Worm (Caenorhabditis elegans) whole organism, mixed stage, embryonic: ENCODE data around the gene F55A11.1.

Experiments
- M03D4.4 ChIP-seq: sonication (generic microtip); optimal IDR thresholded peaks from 2 replicates; lab custom pipeline; 2017; ENCODE audit warnings: mild to moderate bottlenecking, missing genetic modification characterization, missing compliant biosample characterization
- blmp-1 ChIP-seq: fragments of 150-350 bp; optimal IDR thresholded peaks from 2 replicates; lab custom pipeline; 2014; ENCODE audit warnings: missing biosample characterization, missing genetic modification characterization
- ceh-39 ChIP-seq: fragments of 150-350 bp; optimal IDR thresholded peaks from 2 replicates; lab custom pipeline; 2014; ENCODE audit warnings: missing biosample characterization, missing genetic modification characterization
- ceh-43 ChIP-seq: fragments of 200-800 bp; sonication (Bioruptor generic); optimal IDR thresholded peaks from 2 replicates; lab custom pipeline; 2018; ENCODE audit warnings: mild to moderate bottlenecking, missing genetic modification characterization, moderate library complexity, missing compliant biosample characterization
- ces-1 ChIP-seq: fragments of 150-350 bp; optimal IDR thresholded peaks from 2 replicates; lab custom pipeline; 2014; ENCODE audit warnings: missing biosample characterization, missing genetic modification reagents, missing genetic modification characterization
- cnd-1 ChIP-seq: fragments of 200-800 bp; sonication (Bioruptor generic); optimal IDR thresholded peaks from 2 replicates; lab custom pipeline; 2018; ENCODE audit warnings: mild to moderate bottlenecking, missing genetic modification characterization, missing compliant biosample characterization
- drap-1 ChIP-seq: fragments of 200-800 bp; sonication (Bioruptor generic); optimal IDR thresholded peaks from 3 replicates; lab custom pipeline; 2018; ENCODE audit warnings: mild to moderate bottlenecking, missing genetic modification characterization, missing compliant biosample characterization
- elt-1 ChIP-seq: sonication (generic microtip); optimal IDR thresholded peaks from 2 replicates; lab custom pipeline; 2017; ENCODE audit warnings: missing genetic modification characterization, mild to moderate bottlenecking, missing compliant biosample characterization, antibody characterized with exemption, moderate library complexity, borderline replicate concordance; ENCODE audit not compliant: insufficient read depth
- elt-3 ChIP-seq: fragments of 150-350 bp; optimal IDR thresholded peaks from 2 replicates; lab custom pipeline; 2014; ENCODE audit warnings: missing biosample characterization, missing genetic modification characterization
- flh-1 ChIP-seq: fragments of 200-800 bp; sonication (Bioruptor generic); optimal IDR thresholded peaks from 2 replicates; lab custom pipeline; 2018; ENCODE audit warnings: mild to moderate bottlenecking, missing genetic modification characterization, moderate library complexity, missing compliant biosample characterization
- ham-2 ChIP-seq: fragments of 200-800 bp; sonication (Bioruptor generic); optimal IDR thresholded peaks from 2 replicates; lab custom pipeline; 2018; ENCODE audit warnings: mild to moderate bottlenecking, missing genetic modification characterization, missing compliant biosample characterization
- hlh-1 ChIP-seq: fragments of 150-350 bp; optimal IDR thresholded peaks from 2 replicates; lab custom pipeline; 2014; ENCODE audit warnings: missing biosample characterization, missing genetic modification reagents, missing genetic modification characterization
- lin-13 ChIP-seq: fragments of 150-350 bp; optimal IDR thresholded peaks from 2 replicates; lab custom pipeline; 2014; ENCODE audit warnings: missing biosample characterization, missing genetic modification characterization
- lsy-2 ChIP-seq: fragments of 150-350 bp; optimal IDR thresholded peaks from 2 replicates; lab custom pipeline; 2014; ENCODE audit warnings: missing biosample characterization, missing genetic modification characterization
- mab-5 ChIP-seq: fragments of 150-350 bp; optimal IDR thresholded peaks from 2 replicates; lab custom pipeline; 2014; ENCODE audit warnings: missing biosample characterization, missing genetic modification characterization
- mep-1 ChIP-seq: fragments of 150-350 bp; optimal IDR thresholded peaks from 2 replicates; lab custom pipeline; 2017; ENCODE audit warnings: missing biosample characterization, missing genetic modification reagents, missing genetic modification characterization, inconsistent platforms
- mls-2 ChIP-seq: sonication (generic microtip); optimal IDR thresholded peaks from 2 replicates; lab custom pipeline; 2016; ENCODE audit warnings: mild to moderate bottlenecking, missing genetic modification characterization, moderate library complexity, missing compliant biosample characterization
- nhr-12 ChIP-seq: fragments of 150-350 bp; optimal IDR thresholded peaks from 2 replicates; lab custom pipeline; 2014; ENCODE audit warnings: missing biosample characterization, missing genetic modification characterization
- nhr-2 ChIP-seq: fragments of 150-350 bp; optimal IDR thresholded peaks from 2 replicates; lab custom pipeline; 2014; ENCODE audit warnings: missing biosample characterization, missing genetic modification characterization
- nhr-237 ChIP-seq: fragments of 150-350 bp; optimal IDR thresholded peaks from 2 replicates; lab custom pipeline; 2014; ENCODE audit warnings: missing biosample characterization, missing genetic modification characterization
- nhr-28 ChIP-seq: fragments of 150-350 bp; optimal IDR thresholded peaks from 2 replicates; lab custom pipeline; 2014; ENCODE audit warnings: missing biosample characterization, missing genetic modification characterization
- nhr-76 ChIP-seq: sonication (generic microtip); optimal IDR thresholded peaks from 2 replicates; lab custom pipeline; 2017; ENCODE audit warnings: missing biosample characterization, missing genetic modification characterization
- pha-4 ChIP-seq: fragments of 150-350 bp; optimal IDR thresholded peaks from 2 replicates; lab custom pipeline; 2018; ENCODE audit warnings: missing biosample characterization, missing genetic modification reagents, missing genetic modification characterization
- sem-2 ChIP-seq: fragments of 200-800 bp; sonication (Bioruptor generic); optimal IDR thresholded peaks from 2 replicates; lab custom pipeline; 2018; ENCODE audit warnings: mild to moderate bottlenecking, missing genetic modification characterization, missing compliant biosample characterization
- snpc-4 ChIP-seq: fragments of 150-350 bp; optimal IDR thresholded peaks from 2 replicates; lab custom pipeline; 2014; ENCODE audit warnings: missing biosample characterization, missing genetic modification characterization
- sptf-1 ChIP-seq: sonication (generic microtip); optimal IDR thresholded peaks from 2 replicates; lab custom pipeline; 2017; ENCODE audit warnings: mild to moderate bottlenecking, missing genetic modification characterization, moderate library complexity, missing compliant biosample characterization
- tbx-8 ChIP-seq: fragments of 200-800 bp; sonication (Bioruptor generic); optimal IDR thresholded peaks from 2 replicates; lab custom pipeline; 2018; ENCODE audit warnings: mild to moderate bottlenecking, missing genetic modification characterization, moderate library complexity, missing compliant biosample characterization
- unc-120 ChIP-seq: sonication (generic microtip); optimal IDR thresholded peaks from 2 replicates; lab custom pipeline; 2017; ENCODE audit warnings: missing genetic modification characterization, missing compliant biosample characterization; ENCODE audit not compliant: poor library complexity, severe bottlenecking
- unc-62 ChIP-seq: fragments of 150-350 bp; optimal IDR thresholded peaks from 2 replicates; lab custom pipeline; 2014; ENCODE audit warnings: missing biosample characterization, missing genetic modification reagents, missing genetic modification characterization
- zip-8 ChIP-seq: fragments of 150-350 bp; optimal IDR thresholded peaks from 2 replicates; lab custom pipeline; 2014; ENCODE audit warnings: missing biosample characterization, missing genetic modification characterization
- ztf-11 ChIP-seq: fragments of 150-350 bp; optimal IDR thresholded peaks from 2 replicates; lab custom pipeline; 2014; ENCODE audit warnings: missing biosample characterization, missing genetic modification characterization

Gene F55A11.1

DNA sequence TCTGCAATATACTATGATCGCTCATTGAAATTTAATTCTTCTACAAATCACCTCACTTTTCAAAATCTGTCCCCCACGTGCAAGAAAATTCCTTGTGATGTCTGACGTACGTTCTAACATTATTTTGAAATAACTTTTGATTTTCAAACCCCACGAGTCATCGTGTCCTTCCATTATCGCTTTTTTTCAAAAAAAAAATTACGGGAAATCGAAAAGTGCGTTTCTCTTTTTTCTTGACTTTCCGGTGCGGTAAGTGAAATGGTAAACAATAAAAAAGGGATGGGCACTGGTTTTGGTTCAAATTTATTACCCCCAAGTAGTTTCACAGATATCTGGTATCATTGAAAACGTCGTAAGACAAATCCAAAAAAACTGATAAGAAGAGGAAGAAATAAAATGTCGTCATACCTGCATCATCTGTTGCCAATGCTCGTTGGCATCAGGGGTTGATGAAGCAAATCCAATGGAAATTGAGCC lies 39.4 kb upstream of the F55A11.1 start:
- TF ChIP-seq nhr-237 (tag; lab: Kevin White, UChicago) (no peak), M03D4.4 (tag; lab: Kevin White, UChicago) (no peak), ceh-43 (GFP tag; lab: Kevin White, UChicago) (no peak), lin-13 (no peak), ham-2 (GFP tag; lab: Kevin White, UChicago) (no peak), hlh-1 (tag; lab: Kevin White, UChicago) (no peak), ceh-39 (tag; lab: Kevin White, UChicago) (no peak)
- TF ChIP-seq, all 35 proteins: peak for 0

ce11 chrV:11802508-11802907 lies 38.3 kb upstream of the F55A11.1 start:
- TF ChIP-seq elt-3 (tag; lab: Kevin White, UChicago) (peak; percentile 66), unc-120 (tag; lab: Kevin White, UChicago) (no peak), zip-8 (tag; lab: Kevin White, UChicago) (no peak), ztf-11 (tag; lab: Kevin White, UChicago) (no peak), cnd-1 (tag; lab: Kevin White, UChicago) (no peak), ham-2 (GFP tag; lab: Kevin White, UChicago) (peak; percentile 19), elt-1 (tag; lab: Kevin White, UChicago) (no peak), blmp-1 (tag; lab: Kevin White, UChicago) (peak; percentile 33), nhr-237 (tag; lab: Kevin White, UChicago) (no peak), ceh-39 (tag; lab: Kevin White, UChicago) (no peak)

DNA sequence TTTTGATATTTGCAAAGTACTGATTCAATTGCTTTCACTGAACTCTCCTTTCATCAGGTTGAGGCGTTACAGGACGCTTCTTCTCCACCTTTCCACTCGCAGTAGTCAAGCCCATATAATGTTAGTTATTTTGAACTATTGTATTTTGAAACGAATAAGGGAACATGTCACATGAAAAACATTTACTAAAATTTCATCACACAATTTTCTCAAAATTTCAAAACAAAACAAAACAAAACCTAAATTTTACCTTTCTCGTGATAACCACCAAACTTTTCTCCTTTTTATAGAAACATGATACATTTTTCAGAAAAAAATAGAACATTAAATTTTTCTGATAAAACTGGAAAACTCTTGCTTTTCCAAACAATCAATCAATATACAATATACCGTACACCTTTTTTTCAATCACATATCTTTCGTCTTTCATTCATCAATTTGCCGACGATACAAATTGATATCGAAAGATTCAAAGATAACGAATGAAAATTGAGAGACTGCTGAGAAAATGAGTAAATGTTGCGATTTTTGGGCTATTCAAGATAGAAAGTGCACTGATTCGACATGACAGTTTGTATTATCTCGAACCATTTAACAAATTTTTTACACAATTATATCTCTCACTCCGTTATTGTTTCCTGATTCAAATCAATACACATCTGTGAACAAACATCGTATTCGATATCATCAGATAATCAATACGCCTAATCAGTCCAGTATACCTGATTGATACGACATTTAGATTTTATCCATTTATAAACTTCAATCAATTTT lies 37.1 kb upstream of the F55A11.1 start:
- TF ChIP-seq nhr-12 (tag; lab: Kevin White, UChicago) (no peak), elt-1 (tag; lab: Kevin White, UChicago) (peak; percentile 64)
- TF ChIP-seq, all 35 proteins: peak for 1

- no peak for TF ChIP-seq mep-1
- TF ChIP-seq blmp-1 (tag; lab: Kevin White, UChicago), result no peak
- no peak for TF ChIP-seq ceh-39 (tag; lab: Kevin White, UChicago)
- no peak for TF ChIP-seq elt-1 (tag; lab: Kevin White, UChicago)
- TF ChIP-seq ztf-11 (tag; lab: Kevin White, UChicago), result no peak
- no peak for TF ChIP-seq drap-1
- TF ChIP-seq nhr-76 (tag; lab: Kevin White, UChicago), result no peak
- TF ChIP-seq flh-1 (GFP tag; lab: Kevin White, UChicago), result no peak
- no peak for TF ChIP-seq tbx-8 (GFP tag; lab: Kevin White, UChicago)
- no peak for TF ChIP-seq ham-2 (GFP tag; lab: Kevin White, UChicago)
- no peak for TF ChIP-seq nhr-2 (tag; lab: Kevin White, UChicago)
- no peak for TF ChIP-seq pha-4 (tag; lab: Kevin White, UChicago)
- TF ChIP-seq hlh-1 (tag; lab: Kevin White, UChicago), result no peak
- TF ChIP-seq sptf-1, result no peak
- no peak for TF ChIP-seq M03D4.4 (tag; lab: Kevin White, UChicago)
- TF ChIP-seq ces-1 (GFP tag; lab: Kevin White, UChicago), result no peak
- no peak for TF ChIP-seq nhr-12 (tag; lab: Kevin White, UChicago)
- no peak for TF ChIP-seq lin-13
- TF ChIP-seq lsy-2 (tag; lab: Kevin White, UChicago), result no peak
These were observed 36.3 kb upstream of the F55A11.1 start for ce11 chrV:11800486-11800885.

- TF ChIP-seq pha-4 (tag; lab: Kevin White, UChicago) (no peak), mep-1 (no peak), elt-3 (tag; lab: Kevin White, UChicago) (peak; percentile 37), nhr-12 (tag; lab: Kevin White, UChicago) (no peak), nhr-237 (tag; lab: Kevin White, UChicago) (peak; percentile 38), flh-1 (GFP tag; lab: Kevin White, UChicago) (no peak), unc-62 (no peak), snpc-4 (tag; lab: Kevin White, UChicago) (no peak), mls-2 (no peak), nhr-76 (tag; lab: Kevin White, UChicago) (no peak), nhr-28 (no peak), mab-5 (tag; lab: Kevin White, UChicago) (no peak), sem-2 (GFP tag; lab: Kevin White, UChicago) (no peak)
These were observed 35.2 kb upstream of the F55A11.1 start for ce11 chrV:11799252-11799822.
